Worm (Caenorhabditis elegans) whole organism, L4 larva: Measurements from ENCODE around the gene C32D5.11.

Experiments
- F10B5.3 ChIP-seq: sonication (generic microtip); optimal IDR thresholded peaks from 2 replicates; lab custom pipeline; 2016; ENCODE audit warnings: mild to moderate bottlenecking, missing genetic modification characterization, missing compliant biosample characterization
- R02D3.7 ChIP-seq: fragments of 150-350 bp; sonication (generic microtip); optimal IDR thresholded peaks from 3 replicates; lab custom pipeline; 2014; ENCODE audit warnings: missing biosample characterization, missing genetic modification characterization
- T20F7.1 ChIP-seq: fragments of 200-800 bp; sonication (Bioruptor generic); optimal IDR thresholded peaks from 2 replicates; lab custom pipeline; 2018; ENCODE audit warnings: mild to moderate bottlenecking, missing genetic modification characterization, missing compliant biosample characterization
- Y5F2A.4 ChIP-seq: fragments of 200-800 bp; sonication (Bioruptor generic); optimal IDR thresholded peaks from 2 replicates; lab custom pipeline; 2018; ENCODE audit warnings: mild to moderate bottlenecking, missing genetic modification characterization, missing compliant biosample characterization
- Y75B8A.6 ChIP-seq: fragments of 200-800 bp; sonication (Bioruptor generic); IDR thresholded peaks from 2 replicates; pipeline ENCODE4 v1.3.6; 2022; ENCODE audit warnings: missing genetic modification reagents, missing genetic modification characterization, missing compliant biosample characterization
- ZK337.2 ChIP-seq: fragments of 200-800 bp; sonication (Bioruptor generic); IDR thresholded peaks from 2 replicates; pipeline ENCODE4 v1.3.6; 2022; ENCODE audit warnings: missing genetic modification reagents, missing genetic modification characterization, missing compliant biosample characterization
- aha-1 ChIP-seq: fragments of 150-350 bp; peaks from one replicate; lab custom pipeline; 2014; ENCODE audit warnings: missing biosample characterization, missing genetic modification characterization
- aly-2 ChIP-seq: sonication (generic microtip); optimal IDR thresholded peaks from 2 replicates; lab custom pipeline; 2018; ENCODE audit warnings: missing biosample characterization, missing genetic modification characterization
- arid-1 ChIP-seq: fragments of 200-800 bp; sonication (Bioruptor generic); conservative IDR thresholded peaks from 2 replicates; pipeline ENCODE4 v1.3.6; 2022; ENCODE audit warnings: missing genetic modification reagents, missing genetic modification characterization, missing compliant biosample characterization
- ceh-20 ChIP-seq: fragments of 200-800 bp; sonication (Bioruptor generic); IDR thresholded peaks from 2 replicates; pipeline ENCODE4 v1.3.6; 2022; ENCODE audit warnings: missing genetic modification reagents, missing genetic modification characterization, missing compliant biosample characterization
- ceh-28 ChIP-seq: fragments of 150-350 bp; optimal IDR thresholded peaks from 2 replicates; lab custom pipeline; 2014; ENCODE audit warnings: missing biosample characterization, missing genetic modification reagents, missing genetic modification characterization
- ceh-32 ChIP-seq: sonication (generic microtip); optimal IDR thresholded peaks from 2 replicates; lab custom pipeline; 2016; ENCODE audit warnings: mild to moderate bottlenecking, missing genetic modification characterization, missing compliant biosample characterization; ENCODE audit not compliant: poor library complexity
- ceh-62 ChIP-seq: sonication (generic microtip); optimal IDR thresholded peaks from 2 replicates; lab custom pipeline; 2017; ENCODE audit warnings: missing biosample characterization, missing genetic modification characterization
- ceh-82 ChIP-seq: sonication (generic microtip); optimal IDR thresholded peaks from 2 replicates; lab custom pipeline; 2017; ENCODE audit warnings: missing biosample characterization, missing genetic modification characterization
- daf-16 ChIP-seq, 3 experiments: sonication (generic microtip); optimal IDR thresholded peaks; 2 replicates each; lab custom pipeline; 2016 to 2017; ENCODE audit warnings: missing genetic modification characterization in 3 of 3, missing genetic modification reagents in 3 of 3, mild to moderate bottlenecking in 2 of 3, missing compliant biosample characterization in 2 of 3, missing biosample characterization in 1 of 3, moderate library complexity in 1 of 3
- daf-8 ChIP-seq: fragments of 200-800 bp; sonication (Bioruptor generic); IDR thresholded peaks from 2 replicates; pipeline ENCODE4 v1.3.6; 2022; ENCODE audit warnings: missing genetic modification characterization, missing compliant biosample characterization
- dmd-8 ChIP-seq: fragments of 200-800 bp; sonication (Bioruptor generic); IDR thresholded peaks from 2 replicates; pipeline ENCODE4 v1.3.6; 2022; ENCODE audit warnings: missing genetic modification characterization, missing compliant biosample characterization
- dpl-1 ChIP-seq: fragments of 150-350 bp; optimal IDR thresholded peaks from 2 replicates; lab custom pipeline; 2014; ENCODE audit warnings: missing biosample characterization, missing genetic modification reagents, missing genetic modification characterization
- egl-27 ChIP-seq: sonication (generic microtip); optimal IDR thresholded peaks from 3 replicates; lab custom pipeline; 2017; ENCODE audit warnings: missing biosample characterization, missing genetic modification reagents, missing genetic modification characterization
- egl-43 ChIP-seq: fragments of 200-800 bp; sonication (Bioruptor generic); IDR thresholded peaks from 2 replicates; pipeline ENCODE4 v1.3.6; 2022; ENCODE audit warnings: missing genetic modification reagents, missing genetic modification characterization, missing compliant biosample characterization
- hlh-11 ChIP-seq: fragments of 200-800 bp; sonication (Bioruptor generic); optimal IDR thresholded peaks from 2 replicates; lab custom pipeline; 2018; ENCODE audit warnings: mild to moderate bottlenecking, missing genetic modification characterization, missing compliant biosample characterization
- hlh-30 ChIP-seq: sonication (generic microtip); optimal IDR thresholded peaks from 2 replicates; lab custom pipeline; 2017; ENCODE audit warnings: antibody characterized with exemption, mild to moderate bottlenecking, missing genetic modification characterization, missing compliant biosample characterization; ENCODE audit not compliant: insufficient read depth
- jun-1 ChIP-seq: fragments of 150-350 bp; optimal IDR thresholded peaks from 2 replicates; lab custom pipeline; 2014; ENCODE audit warnings: missing biosample characterization, missing genetic modification reagents, missing genetic modification characterization
- lin-38 ChIP-seq: fragments of 200-800 bp; sonication (Bioruptor generic); IDR thresholded peaks from 2 replicates; pipeline ENCODE4 v1.3.6; 2022; ENCODE audit warnings: missing genetic modification reagents, missing genetic modification characterization, missing compliant biosample characterization
- lir-3 ChIP-seq: sonication (generic microtip); optimal IDR thresholded peaks from 2 replicates; lab custom pipeline; 2016; ENCODE audit warnings: mild to moderate bottlenecking, missing genetic modification characterization, missing compliant biosample characterization
- madf-5 ChIP-seq, 2 experiments: fragments of 200-800 bp; sonication (Bioruptor generic); IDR thresholded peaks; 2 replicates each; pipeline ENCODE4 v1.3.6; 2022; ENCODE audit warnings: missing compliant biosample characterization in 2 of 2, missing genetic modification characterization in 2 of 2
- madf-9 ChIP-seq: fragments of 200-800 bp; sonication (Bioruptor generic); conservative IDR thresholded peaks from 2 replicates; pipeline ENCODE4 v1.3.6; 2022; ENCODE audit warnings: missing genetic modification reagents, missing genetic modification characterization, missing compliant biosample characterization
- mdt-29 ChIP-seq: fragments of 200-800 bp; sonication (Bioruptor generic); IDR thresholded peaks from 2 replicates; pipeline ENCODE4 v1.3.6; 2022; ENCODE audit warnings: missing genetic modification reagents, missing genetic modification characterization, missing compliant biosample characterization
- mep-1 ChIP-seq: fragments of 150-350 bp; sonication (generic microtip); optimal IDR thresholded peaks from 3 replicates; lab custom pipeline; 2014; ENCODE audit warnings: missing biosample characterization, missing genetic modification characterization
- mxl-2 ChIP-seq: fragments of 200-800 bp; sonication (Bioruptor generic); conservative IDR thresholded peaks from 2 replicates; pipeline ENCODE4 v1.3.6; 2022; ENCODE audit warnings: missing genetic modification reagents, missing genetic modification characterization, missing compliant biosample characterization
- nhr-10 ChIP-seq: fragments of 150-350 bp; optimal IDR thresholded peaks from 2 replicates; lab custom pipeline; 2014; ENCODE audit warnings: missing biosample characterization, missing genetic modification characterization
- nhr-237 ChIP-seq: sonication (generic microtip); optimal IDR thresholded peaks from 2 replicates; lab custom pipeline; 2017; ENCODE audit warnings: missing biosample characterization, missing genetic modification characterization
- nhr-25 ChIP-seq: sonication (generic microtip); optimal IDR thresholded peaks from 2 replicates; lab custom pipeline; 2017; ENCODE audit warnings: missing genetic modification characterization, mild to moderate bottlenecking, missing compliant biosample characterization, antibody characterized with exemption, moderate library complexity, borderline replicate concordance; ENCODE audit not compliant: insufficient read depth
- nhr-41 ChIP-seq: fragments of 200-800 bp; sonication (Bioruptor generic); IDR thresholded peaks from 2 replicates; pipeline ENCODE4 v1.3.6; 2022; ENCODE audit warnings: missing genetic modification reagents, missing genetic modification characterization, missing compliant biosample characterization
- nhr-48 ChIP-seq: sonication (generic microtip); optimal IDR thresholded peaks from 2 replicates; lab custom pipeline; 2016; ENCODE audit warnings: mild to moderate bottlenecking, missing genetic modification characterization, missing compliant biosample characterization
- nhr-6 ChIP-seq: fragments of 150-350 bp; optimal IDR thresholded peaks from 2 replicates; lab custom pipeline; 2014; ENCODE audit warnings: missing biosample characterization, missing genetic modification characterization
- php-3 ChIP-seq: fragments of 200-800 bp; sonication (Bioruptor generic); IDR thresholded peaks from 2 replicates; pipeline ENCODE4 v1.3.6; 2022; ENCODE audit warnings: missing genetic modification reagents, missing genetic modification characterization, missing compliant biosample characterization
- pqm-1 ChIP-seq: sonication (generic microtip); optimal IDR thresholded peaks from 2 replicates; lab custom pipeline; 2017; ENCODE audit warnings: missing biosample characterization, missing genetic modification characterization
- rbr-2 ChIP-seq: sonication (generic microtip); optimal IDR thresholded peaks from 2 replicates; lab custom pipeline; 2016; ENCODE audit warnings: missing genotype, missing genetic modification characterization, missing compliant biosample characterization
- saeg-2 ChIP-seq: fragments of 200-800 bp; sonication (Bioruptor generic); IDR thresholded peaks from 2 replicates; pipeline ENCODE4 v1.3.6; 2022; ENCODE audit warnings: missing genetic modification reagents, missing genetic modification characterization, missing compliant biosample characterization
- sdz-12 ChIP-seq: fragments of 200-800 bp; sonication (Bioruptor generic); optimal IDR thresholded peaks from 2 replicates; lab custom pipeline; 2018; ENCODE audit warnings: mild to moderate bottlenecking, missing genetic modification characterization, missing compliant biosample characterization
- snpc-1.2 ChIP-seq: fragments of 200-800 bp; sonication (Bioruptor generic); IDR thresholded peaks from 2 replicates; pipeline ENCODE4 v1.3.6; 2022; ENCODE audit warnings: missing genetic modification reagents, missing genetic modification characterization, missing compliant biosample characterization
- snpc-4 ChIP-seq: fragments of 150-350 bp; optimal IDR thresholded peaks from 2 replicates; lab custom pipeline; 2014; ENCODE audit warnings: missing biosample characterization, missing genetic modification characterization
- tra-1 ChIP-seq: fragments of 200-800 bp; sonication (Bioruptor generic); IDR thresholded peaks from 2 replicates; pipeline ENCODE4 v1.3.6; 2022; ENCODE audit warnings: missing genetic modification reagents, missing genetic modification characterization, missing compliant biosample characterization
- unc-130 ChIP-seq: sonication (generic microtip); optimal IDR thresholded peaks from 2 replicates; lab custom pipeline; 2016; ENCODE audit warnings: missing genetic modification reagents, missing genetic modification characterization, missing compliant biosample characterization
- unc-39 ChIP-seq: sonication (generic microtip); optimal IDR thresholded peaks from 2 replicates; lab custom pipeline; 2017; ENCODE audit warnings: missing biosample characterization, missing genetic modification characterization
- vab-7 ChIP-seq: fragments of 200-800 bp; sonication (Bioruptor generic); IDR thresholded peaks from 2 replicates; pipeline ENCODE4 v1.3.6; 2022; ENCODE audit warnings: missing genetic modification reagents, missing genetic modification characterization, missing compliant biosample characterization
- zag-1 ChIP-seq: fragments of 150-350 bp; optimal IDR thresholded peaks from 2 replicates; lab custom pipeline; 2014; ENCODE audit warnings: missing biosample characterization, missing genetic modification characterization
- zfp-2 ChIP-seq: sonication (generic microtip); optimal IDR thresholded peaks from 2 replicates; lab custom pipeline; 2016; ENCODE audit warnings: mild to moderate bottlenecking, missing genetic modification characterization, missing compliant biosample characterization
- zfp-3 ChIP-seq: fragments of 200-800 bp; sonication (Bioruptor generic); conservative IDR thresholded peaks from 2 replicates; pipeline ENCODE4 v1.3.6; 2022; ENCODE audit warnings: missing genetic modification reagents, missing genetic modification characterization, missing compliant biosample characterization

The C32D5.11 gene

ce11 chrII:6386467-6386866, 31.2 kb upstream of the C32D5.11 start, which contains the start of gene F58F12.4:
TSS of gene F58F12.4 (plus strand) at chrII:6386767.
- TF ChIP-seq aly-2 (tag; lab: Kevin White, UChicago) (no peak), ceh-28 (tag; lab: Kevin White, UChicago) (no peak), T20F7.1 (GFP tag; lab: Kevin White, UChicago) (no peak)

ce11 chrII:6383183-6383695, 28.0 kb upstream of the C32D5.11 start, which contains the start of gene F58F12.1:
TSS of gene F58F12.1 (plus strand) at chrII:6383645.
- no peak for TF ChIP-seq egl-43 (GFP tag; lab: Robert Waterston, UW)
- no peak for TF ChIP-seq Y75B8A.6 (GFP tag; lab: Robert Waterston, UW)
- TF ChIP-seq mep-1: peak; percentile 66
- TF ChIP-seq R02D3.7: no peak
- TF ChIP-seq Y5F2A.4 (GFP tag; lab: Kevin White, UChicago): no peak
- TF ChIP-seq ceh-20 (GFP tag; lab: Robert Waterston, UW): no peak
- peak; percentile 52 for TF ChIP-seq hlh-30 (tag; lab: Kevin White, UChicago)
- no peak for TF ChIP-seq arid-1 (GFP tag; lab: Robert Waterston, UW)
- TF ChIP-seq ceh-82 (tag; lab: Kevin White, UChicago): no peak
- no peak for TF ChIP-seq snpc-4
- TF ChIP-seq madf-5 (GFP tag; IDR thresholded peaks at IDR 0.05; lab: Robert Waterston, UW): no peak
- TF ChIP-seq sdz-12 (GFP tag; lab: Kevin White, UChicago): no peak
- TF ChIP-seq hlh-11: peak; percentile 31
- TF ChIP-seq mxl-2 (GFP tag; lab: Robert Waterston, UW): no peak
- TF ChIP-seq unc-39 (tag; lab: Kevin White, UChicago): no peak
- TF ChIP-seq madf-9 (GFP tag; lab: Robert Waterston, UW): no peak
- no peak for TF ChIP-seq nhr-237
- no peak for TF ChIP-seq zag-1 (tag; lab: Kevin White, UChicago)
- TF ChIP-seq mdt-29: no peak
- no peak for TF ChIP-seq zfp-3 (GFP tag; lab: Robert Waterston, UW)
- TF ChIP-seq saeg-2: no peak
- no peak for TF ChIP-seq nhr-48 (tag; lab: Kevin White, UChicago)
- TF ChIP-seq daf-8 (GFP tag; lab: Robert Waterston, UW): no peak
- TF ChIP-seq snpc-1.2 (GFP tag; lab: Robert Waterston, UW): no peak
- no peak for TF ChIP-seq nhr-25
- no peak for TF ChIP-seq php-3 (GFP tag; lab: Robert Waterston, UW)
- TF ChIP-seq aha-1 (tag; lab: Kevin White, UChicago): peak; percentile 24
- TF ChIP-seq dmd-8: no peak
- no peak for TF ChIP-seq nhr-10 (tag; lab: Kevin White, UChicago)
- TF ChIP-seq dpl-1 (GFP tag; lab: Kevin White, UChicago): peak; percentile 56
- TF ChIP-seq lir-3 (tag; lab: Kevin White, UChicago): no peak
- TF ChIP-seq egl-27 (tag; lab: Kevin White, UChicago): no peak
- TF ChIP-seq ZK337.2 (GFP tag; lab: Robert Waterston, UW): peak; percentile 47; the same call in 1 of the 2 replicates
- TF ChIP-seq lin-38 (GFP tag; lab: Robert Waterston, UW): peak; percentile 94
- TF ChIP-seq nhr-41 (GFP tag; lab: Robert Waterston, UW): no peak
- TF ChIP-seq tra-1 (GFP tag; lab: Robert Waterston, UW): no peak
- TF ChIP-seq jun-1 (tag; lab: Kevin White, UChicago): no peak
- TF ChIP-seq F10B5.3 (tag; lab: Kevin White, UChicago): no peak
- TF ChIP-seq ceh-32 (tag; lab: Kevin White, UChicago): no peak
- no peak for TF ChIP-seq daf-16 (GFP tag; optimal IDR thresholded peaks at IDR 0.05; lab: Kevin White, UChicago)
- peak; percentile 50 for TF ChIP-seq daf-16 (tag; optimal IDR thresholded peaks at IDR 0.05; lab: Kevin White, UChicago)
- no peak for TF ChIP-seq zfp-2 (tag; lab: Kevin White, UChicago)
- no peak for TF ChIP-seq pqm-1 (tag; lab: Kevin White, UChicago)
- peak; percentile 38 for TF ChIP-seq rbr-2 (tag; lab: Kevin White, UChicago)
- TF ChIP-seq ceh-62 (tag; lab: Kevin White, UChicago): no peak
- TF ChIP-seq vab-7 (GFP tag; lab: Robert Waterston, UW): no peak
- TF ChIP-seq unc-130 (GFP tag; lab: Kevin White, UChicago): peak; percentile 90
- TF ChIP-seq nhr-6: peak; percentile 43
